Worm (Caenorhabditis elegans): Measurements from ENCODE around the gene Y56A3A.30.

ce11 chrIII:11946973-11947372, 31.9 kb downstream of the Y56A3A.30 start, which contains the start of gene Y56A3A.7:
- TF ChIP-seq W03F9.2 (tag; optimal IDR thresholded peaks at IDR 0.05) (no peak), him-1 (tag; optimal IDR thresholded peaks at IDR 0.05) (no peak), dao-5 (tag; optimal IDR thresholded peaks at IDR 0.05) (no peak)

All from whole organism, L4/young adult.